Fruit fly (Drosophila melanogaster) whole organism, adult: Measurements from ENCODE around the gene CG45690.
A peak's percentile ranks its signal among the peaks of the same experiment; 100 is the strongest.

Experiments
- CG11617 ChIP-seq: fragments of 200-800 bp; sonication (Bioruptor generic); optimal IDR thresholded peaks from 2 replicates; lab custom pipeline; 2017; ENCODE audit warnings: mild to moderate bottlenecking, missing biosample characterization, missing genetic modification reagents, missing genetic modification characterization
- CG12768 ChIP-seq: fragments of 200-800 bp; sonication (Bioruptor generic); optimal IDR thresholded peaks from 2 replicates; lab custom pipeline; 2017; ENCODE audit warnings: missing biosample characterization, missing genetic modification characterization, mild to moderate bottlenecking, moderate library complexity, missing genetic modification reagents
- CG14711 ChIP-seq: fragments of 200-800 bp; sonication (Bioruptor generic); optimal IDR thresholded peaks from 2 replicates; lab custom pipeline; 2018; ENCODE audit warnings: missing biosample characterization, mild to moderate bottlenecking, missing genetic modification characterization, moderate library complexity
- CG1620 ChIP-seq: fragments of 200-800 bp; sonication (Bioruptor generic); optimal IDR thresholded peaks from 2 replicates; lab custom pipeline; 2016; ENCODE audit warnings: missing biosample characterization, missing genetic modification characterization
- CG33017 ChIP-seq: fragments of 200-800 bp; sonication (Bioruptor generic); optimal IDR thresholded peaks from 2 replicates; lab custom pipeline; 2018; ENCODE audit warnings: missing biosample characterization, mild to moderate bottlenecking, missing genetic modification characterization, moderate library complexity
- CG5204 ChIP-seq: fragments of 200-800 bp; sonication (Bioruptor generic); optimal IDR thresholded peaks from 2 replicates; lab custom pipeline; 2016; ENCODE audit warnings: missing biosample characterization, missing genetic modification characterization
- CG7045 ChIP-seq: fragments of 200-800 bp; sonication (Bioruptor generic); optimal IDR thresholded peaks from 2 replicates; lab custom pipeline; 2017; ENCODE audit warnings: missing biosample characterization, mild to moderate bottlenecking, missing genetic modification characterization
- CG7101 ChIP-seq: fragments of 200-800 bp; sonication (Bioruptor generic); optimal IDR thresholded peaks from 2 replicates; lab custom pipeline; 2018; ENCODE audit warnings: missing biosample characterization, mild to moderate bottlenecking, missing genetic modification characterization, moderate library complexity
- Clk ChIP-seq: fragments of 200-800 bp; sonication (Bioruptor generic); optimal IDR thresholded peaks from 2 replicates; lab custom pipeline; 2017; ENCODE audit warnings: missing biosample characterization, missing genetic modification characterization
- Crg-1 ChIP-seq: fragments of 200-800 bp; sonication (Bioruptor generic); optimal IDR thresholded peaks from 2 replicates; lab custom pipeline; 2016; ENCODE audit warnings: missing biosample characterization, missing genetic modification characterization
- Hr96 ChIP-seq: fragments of 200-800 bp; sonication (Bioruptor generic); optimal IDR thresholded peaks from 2 replicates; lab custom pipeline; 2016; ENCODE audit warnings: missing biosample characterization, missing genetic modification characterization
- Mnt ChIP-seq: fragments of 200-800 bp; sonication (Bioruptor generic); optimal IDR thresholded peaks from 2 replicates; lab custom pipeline; 2016; ENCODE audit warnings: missing biosample characterization, mild to moderate bottlenecking, missing genetic modification characterization
- bab1 ChIP-seq: fragments of 200-800 bp; sonication (Bioruptor generic); optimal IDR thresholded peaks from 3 replicates; lab custom pipeline; 2019; ENCODE audit warnings: missing biosample characterization, mild to moderate bottlenecking, missing genetic modification characterization, moderate library complexity
- cic ChIP-seq: fragments of 200-800 bp; sonication (Bioruptor generic); optimal IDR thresholded peaks from 2 replicates; lab custom pipeline; 2017; ENCODE audit warnings: missing biosample characterization, mild to moderate bottlenecking, missing genetic modification characterization, moderate library complexity
- cnc ChIP-seq, 2 experiments: fragments of >200 bp; optimal IDR thresholded peaks; 2 replicates each; lab custom pipeline; 2017
- kay ChIP-seq: fragments of 200-800 bp; sonication (Bioruptor generic); peaks from one replicate; lab custom pipeline; 2016; ENCODE audit warnings: missing biosample characterization, missing genetic modification characterization, borderline replicate concordance
- ovo ChIP-seq: fragments of 200-800 bp; sonication (Bioruptor generic); optimal IDR thresholded peaks from 2 replicates; lab custom pipeline; 2016; ENCODE audit warnings: missing biosample characterization, missing genetic modification characterization
- pad ChIP-seq: fragments of 200-800 bp; sonication (Bioruptor generic); optimal IDR thresholded peaks from 3 replicates; lab custom pipeline; 2017; ENCODE audit warnings: missing biosample characterization, missing genetic modification characterization, mild to moderate bottlenecking, moderate library complexity, missing genetic modification reagents
- tj ChIP-seq: fragments of 200-800 bp; sonication (Bioruptor generic); optimal IDR thresholded peaks from 3 replicates; lab custom pipeline; 2017; ENCODE audit warnings: missing biosample characterization, mild to moderate bottlenecking, missing genetic modification characterization, moderate library complexity
- toe ChIP-seq: fragments of 200-800 bp; sonication (Bioruptor generic); optimal IDR thresholded peaks from 2 replicates; lab custom pipeline; 2016; ENCODE audit warnings: missing biosample characterization, missing genetic modification characterization

The CG45690 gene

DNA sequence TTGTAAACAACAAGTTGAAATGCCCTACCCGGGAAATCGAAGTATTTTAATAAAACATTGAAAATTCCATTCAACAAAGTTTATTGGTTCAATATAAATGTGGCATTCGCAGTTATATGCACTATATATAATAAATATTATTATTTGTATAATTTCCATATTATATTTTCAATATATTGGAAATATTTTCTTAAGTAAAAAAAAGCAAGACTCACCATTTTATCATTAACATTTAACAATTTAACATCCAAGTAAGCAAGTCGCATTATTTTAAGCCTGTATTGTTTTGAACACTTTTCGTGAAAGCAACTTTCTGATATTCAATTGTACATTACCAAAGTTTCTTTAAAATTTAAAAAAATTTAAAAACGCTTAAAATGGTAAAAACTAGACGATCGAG is at the start of gene CG45690:
CG45690 (plus strand) TSS at position 301 of the 400 bp plus-strand sequence.
- no peak for TF ChIP-seq toe (GFP tag; lab: Kevin White, UChicago)
- TF ChIP-seq kay (GFP tag; lab: Kevin White, UChicago) = no peak
- no peak for TF ChIP-seq tj (GFP tag; lab: Kevin White, UChicago)
- no peak for TF ChIP-seq CG5204 (GFP tag; lab: Kevin White, UChicago)
- TF ChIP-seq Hr96 (GFP tag; lab: Kevin White, UChicago) = no peak
- TF ChIP-seq ovo (GFP tag; lab: Kevin White, UChicago) = no peak
- no peak for TF ChIP-seq pad (GFP tag; lab: Kevin White, UChicago)
- no peak for TF ChIP-seq CG11617 (GFP tag; lab: Kevin White, UChicago)
- no peak for TF ChIP-seq CG7045 (GFP tag; lab: Kevin White, UChicago)
- TF ChIP-seq CG7101 (tag; lab: Kevin White, UChicago) = no peak
- no peak for TF ChIP-seq CG33017 (tag; lab: Kevin White, UChicago)
- no peak for TF ChIP-seq CG1620 (GFP tag; lab: Kevin White, UChicago)
- TF ChIP-seq bab1 (GFP tag; lab: Kevin White, UChicago) = no peak
- no peak for TF ChIP-seq cic (GFP tag; lab: Kevin White, UChicago)
- no peak for TF ChIP-seq Mnt (GFP tag; lab: Kevin White, UChicago)
- no peak for TF ChIP-seq cnc (optimal IDR thresholded peaks at IDR 0.05; lab: Kevin White, UChicago)

DNA sequence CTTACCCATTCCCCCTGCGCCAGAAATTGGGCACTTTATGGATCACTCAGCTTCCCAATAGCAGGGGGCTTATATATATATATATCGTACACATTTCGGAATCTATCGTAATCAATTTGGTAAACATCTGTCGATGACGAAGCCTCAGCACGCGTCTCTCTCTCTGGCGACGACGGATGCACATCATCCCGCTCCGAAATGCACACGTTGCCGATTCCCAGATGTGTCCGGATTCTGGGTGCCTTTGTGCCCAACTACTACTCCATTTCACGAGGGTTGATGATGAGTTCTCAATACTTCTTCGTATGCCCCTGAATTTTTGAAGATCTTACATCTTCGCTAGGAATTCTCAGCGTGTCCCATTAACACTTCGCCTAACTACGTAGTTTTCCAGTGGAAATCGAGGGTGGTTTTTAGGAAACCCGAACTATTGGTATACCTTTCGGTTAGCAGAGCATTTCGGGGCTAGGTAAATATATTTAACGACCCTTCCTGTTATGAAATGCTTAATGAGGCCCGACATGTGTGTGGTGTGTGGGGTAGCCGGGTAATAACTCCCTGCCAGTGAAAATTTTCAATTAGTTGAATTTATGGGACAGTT is 49.3 kb upstream of the CG45690 start:
- TF ChIP-seq CG12768 (GFP tag; lab: Kevin White, UChicago) = no peak
- no peak for TF ChIP-seq CG1620 (GFP tag; lab: Kevin White, UChicago)
- TF ChIP-seq Clk (GFP tag; lab: Kevin White, UChicago) = no peak

DNA sequence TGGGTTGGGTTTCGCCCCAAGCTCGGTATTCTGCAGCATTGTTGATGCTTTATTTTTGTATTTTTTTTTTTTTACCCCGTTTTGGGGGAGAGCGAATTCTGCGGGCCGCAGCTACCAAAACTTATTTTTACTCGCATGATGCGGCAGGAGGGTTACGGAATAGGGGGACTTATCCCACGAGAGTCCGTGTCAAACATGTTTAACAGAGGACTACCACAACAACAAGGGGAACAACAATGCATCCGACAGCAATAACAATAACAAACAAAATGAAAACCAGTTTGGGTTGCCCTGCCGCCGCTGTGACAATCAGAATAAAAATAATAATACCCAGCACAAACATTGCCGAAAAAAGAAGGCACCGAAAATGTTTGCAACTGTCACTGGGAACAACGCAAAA is 45.0 kb upstream of the CG45690 start:
- TF ChIP-seq cic (GFP tag; lab: Kevin White, UChicago) (no peak), ovo (GFP tag; lab: Kevin White, UChicago) (no peak), pad (GFP tag; lab: Kevin White, UChicago) (no peak), kay (GFP tag; lab: Kevin White, UChicago) (no peak), CG14711 (tag; lab: Kevin White, UChicago) (no peak), CG5204 (GFP tag; lab: Kevin White, UChicago) (no peak), cnc (optimal IDR thresholded peaks at IDR 0.05; lab: Kevin White, UChicago) (no peak)

DNA sequence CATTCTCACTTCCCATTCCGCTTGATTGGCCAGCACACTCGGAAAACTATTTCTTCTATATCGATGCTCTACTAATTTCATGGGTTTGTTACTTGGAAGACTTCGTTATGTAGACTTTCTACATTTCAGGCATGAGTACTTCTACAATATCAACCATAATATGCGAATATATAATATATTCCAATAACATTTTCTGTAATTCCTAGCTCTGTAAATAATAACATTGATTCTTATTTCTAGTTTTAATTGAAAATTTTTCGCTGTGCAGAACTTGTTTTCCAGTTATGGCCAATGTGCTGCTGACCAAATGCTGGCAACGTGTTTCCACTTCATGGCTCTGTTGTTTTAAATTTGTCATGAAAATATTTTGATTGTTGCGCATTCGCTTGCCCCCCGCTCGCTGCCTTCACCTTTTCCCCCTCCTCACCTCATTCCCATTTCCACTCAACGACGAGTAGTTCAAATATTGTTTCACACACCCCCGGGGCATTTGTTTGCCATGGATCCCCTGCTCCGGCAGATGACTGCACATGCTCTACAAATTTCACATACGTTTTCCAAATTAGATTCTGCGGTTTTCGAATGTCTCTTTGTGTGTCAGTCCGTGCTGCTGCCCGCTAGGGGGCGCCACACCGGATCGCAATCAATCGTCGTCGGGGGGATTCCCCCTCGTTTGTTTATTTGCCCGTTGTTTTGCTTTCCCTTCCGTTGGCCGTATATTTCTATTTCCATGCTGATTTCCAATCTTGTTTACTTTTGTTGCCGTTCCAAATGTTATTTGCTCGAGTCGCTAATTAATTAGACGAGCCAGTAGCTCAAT is 43.2 kb upstream of the CG45690 start:
- TF ChIP-seq CG5204 (GFP tag; lab: Kevin White, UChicago) = no peak
- no peak for TF ChIP-seq CG12768 (GFP tag; lab: Kevin White, UChicago)
- no peak for TF ChIP-seq Clk (GFP tag; lab: Kevin White, UChicago)
- TF ChIP-seq cic (GFP tag; lab: Kevin White, UChicago) = no peak
- no peak for TF ChIP-seq Hr96 (GFP tag; lab: Kevin White, UChicago)
- no peak for TF ChIP-seq Crg-1 (GFP tag; lab: Kevin White, UChicago)
- no peak for TF ChIP-seq CG7045 (GFP tag; lab: Kevin White, UChicago)
- peak; percentile 4 for TF ChIP-seq kay (GFP tag; lab: Kevin White, UChicago)

DNA sequence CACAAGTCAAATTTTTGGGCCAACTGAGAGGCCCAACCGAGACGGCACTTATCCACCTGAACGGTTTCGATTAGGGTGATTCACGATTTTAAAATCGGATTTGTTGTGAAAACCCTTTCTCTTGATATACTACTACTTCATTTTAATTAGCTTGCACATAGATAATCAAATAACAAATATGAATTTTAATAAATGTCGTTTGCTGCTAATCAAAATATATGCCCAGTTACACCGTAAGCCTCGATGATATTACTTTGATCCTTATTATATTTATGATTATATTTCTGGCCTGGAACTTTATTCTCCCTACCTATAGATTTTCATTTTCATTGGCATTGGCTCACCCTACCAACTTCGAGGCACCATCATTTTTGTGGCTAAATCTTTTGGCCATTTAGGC is 42.2 kb upstream of the CG45690 start:
- no peak for TF ChIP-seq bab1 (GFP tag; lab: Kevin White, UChicago)
- TF ChIP-seq tj (GFP tag; lab: Kevin White, UChicago) = no peak
- no peak for TF ChIP-seq Hr96 (GFP tag; lab: Kevin White, UChicago)
- TF ChIP-seq CG12768 (GFP tag; lab: Kevin White, UChicago) = no peak
- TF ChIP-seq pad (GFP tag; lab: Kevin White, UChicago) = no peak
- TF ChIP-seq cic (GFP tag; lab: Kevin White, UChicago) = no peak
- TF ChIP-seq Crg-1 (GFP tag; lab: Kevin White, UChicago) = no peak
- no peak for TF ChIP-seq kay (GFP tag; lab: Kevin White, UChicago)
- no peak for TF ChIP-seq CG5204 (GFP tag; lab: Kevin White, UChicago)
- TF ChIP-seq CG7045 (GFP tag; lab: Kevin White, UChicago) = no peak
- TF ChIP-seq CG14711 (tag; lab: Kevin White, UChicago) = no peak
- no peak for TF ChIP-seq CG11617 (GFP tag; lab: Kevin White, UChicago)

DNA sequence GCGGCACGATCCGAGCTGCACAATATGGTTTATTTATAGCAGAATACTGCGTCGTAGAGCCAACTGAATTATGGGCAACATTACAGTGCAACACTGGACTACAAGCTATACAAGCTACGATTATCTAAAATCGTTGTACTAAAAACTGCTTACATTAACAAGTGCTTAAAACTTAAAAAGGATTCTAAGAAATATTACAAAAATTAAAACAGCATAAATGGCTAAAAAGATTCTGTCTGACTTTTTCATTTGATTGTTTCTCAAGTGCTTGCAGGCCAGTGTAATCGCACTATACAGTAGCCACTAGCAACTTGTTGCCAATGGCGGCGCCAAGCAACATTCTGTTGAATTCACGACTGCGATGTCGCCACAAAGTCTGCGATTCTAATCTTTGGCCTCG is 41.3 kb upstream of the CG45690 start:
- TF ChIP-seq bab1 (GFP tag; lab: Kevin White, UChicago) = no peak
- TF ChIP-seq CG1620 (GFP tag; lab: Kevin White, UChicago) = no peak
- TF ChIP-seq CG5204 (GFP tag; lab: Kevin White, UChicago) = no peak
- TF ChIP-seq ovo (GFP tag; lab: Kevin White, UChicago) = no peak
- no peak for TF ChIP-seq CG14711 (tag; lab: Kevin White, UChicago)
- TF ChIP-seq pad (GFP tag; lab: Kevin White, UChicago) = no peak
- TF ChIP-seq cic (GFP tag; lab: Kevin White, UChicago) = no peak
- TF ChIP-seq kay (GFP tag; lab: Kevin White, UChicago) = no peak
- TF ChIP-seq CG11617 (GFP tag; lab: Kevin White, UChicago) = no peak
- no peak for TF ChIP-seq CG7101 (tag; lab: Kevin White, UChicago)
- TF ChIP-seq toe (GFP tag; lab: Kevin White, UChicago) = no peak
- TF ChIP-seq cnc (optimal IDR thresholded peaks at IDR 0.05; lab: Kevin White, UChicago) = no peak
- TF ChIP-seq CG12768 (GFP tag; lab: Kevin White, UChicago) = no peak
- TF ChIP-seq Clk (GFP tag; lab: Kevin White, UChicago) = no peak
- TF ChIP-seq CG33017 (tag; lab: Kevin White, UChicago) = no peak
